Fruit fly (Drosophila melanogaster): ENCODE data around the gene Meics.

Meics gene

dm6 chr3L:14004041-14004407, 39.5 kb upstream of the Meics start (continued):
- no peak for TF ChIP-seq zfh1 (GFP tag; IDR thresholded peaks at IDR 0.05)
- TF ChIP-seq CG17568 (GFP tag; optimal IDR thresholded peaks at IDR 0.05), result peak; percentile 16
- 0 out of 2 replicates have a peak, but pooled peaks have one; percentile 31 for TF ChIP-seq CG32767 (GFP tag; IDR thresholded peaks at IDR 0.05)
- TF ChIP-seq CG8290 (GFP tag; optimal IDR thresholded peaks at IDR 0.05), result no peak
- TF ChIP-seq CG8290 (tag; optimal IDR thresholded peaks at IDR 0.05), result peak; percentile 62 to 69
- TF ChIP-seq Hey (tag; optimal IDR thresholded peaks at IDR 0.05), result peak; percentile 2
- peak; percentile 55 for TF ChIP-seq CG12769 (tag; optimal IDR thresholded peaks at IDR 0.05)
- TF ChIP-seq nerfin-1 (tag; optimal IDR thresholded peaks at IDR 0.05), result peak; percentile 64
- TF ChIP-seq CG12104 (GFP tag; optimal IDR thresholded peaks at IDR 0.05), result no peak
- TF ChIP-seq Nf-YB (GFP tag; optimal IDR thresholded peaks at IDR 0.05), result peak; percentile 12
- no peak for TF ChIP-seq CG15011 (GFP tag; optimal IDR thresholded peaks at IDR 0.05)
- TF ChIP-seq otp (GFP tag; IDR thresholded peaks at IDR 0.05), result peak; percentile 60; the same call in 1 of the 3 replicates
- peak; percentile 20 for TF ChIP-seq lab (GFP tag; optimal IDR thresholded peaks at IDR 0.05)
- TF ChIP-seq CG34224 (GFP tag; IDR thresholded peaks at IDR 0.05; ENCODE audit: partially characterized antibody), result peak; percentile 46; the same call in 2 of the 3 replicates
- TF ChIP-seq slou (GFP tag; optimal IDR thresholded peaks at IDR 0.05), result no peak

DNA sequence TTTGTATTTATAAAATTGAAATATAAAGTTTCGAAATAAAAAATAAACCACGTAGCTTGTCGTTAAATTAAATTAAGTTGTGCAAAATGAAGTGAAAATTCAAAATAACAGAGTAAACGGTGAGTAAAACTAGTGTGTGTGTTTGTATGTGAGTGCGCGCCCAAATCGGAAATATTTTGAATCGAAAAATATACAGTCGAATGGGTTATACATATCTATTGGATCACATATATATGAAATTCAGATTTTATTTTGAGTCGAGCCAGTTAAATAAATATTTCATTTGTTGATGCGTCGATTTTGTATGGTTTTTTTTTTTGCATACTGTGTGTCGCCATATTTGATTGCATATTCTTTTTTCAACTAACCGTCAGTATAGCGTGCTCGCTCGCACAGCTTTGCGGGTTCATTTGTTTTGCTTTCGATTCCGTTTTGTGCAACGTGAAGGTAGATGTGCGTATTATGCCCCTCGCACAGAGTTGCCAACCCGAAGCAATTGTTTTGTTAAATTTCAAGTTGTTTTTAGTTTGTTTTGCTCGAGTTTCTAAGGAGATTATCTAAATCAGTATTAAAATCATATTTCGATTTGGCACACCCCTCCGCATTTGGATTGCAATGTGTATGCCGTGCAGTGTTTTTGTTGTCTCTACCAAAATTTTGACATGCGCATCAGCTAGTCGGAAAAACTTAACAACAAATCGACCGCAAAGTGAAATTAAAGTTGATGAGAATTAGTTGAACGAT, 39.0 kb upstream of the Meics start:
- TF ChIP-seq wek (GFP tag; optimal IDR thresholded peaks at IDR 0.05) (no peak), ERR (GFP tag; optimal IDR thresholded peaks at IDR 0.05) (no peak), Neu2 (GFP tag; optimal IDR thresholded peaks at IDR 0.05; ENCODE audit: borderline replicate concordance) (peak; percentile 33), CG16813 (GFP tag; IDR thresholded peaks at IDR 0.05; ENCODE audit: partially characterized antibody) (no peak), Antp (GFP tag; optimal IDR thresholded peaks at IDR 0.05) (no peak), CG32532 (GFP tag; IDR thresholded peaks at IDR 0.05) (0 out of 2 replicates have a peak, but pooled peaks have one; percentile 5), zfh1 (GFP tag; IDR thresholded peaks at IDR 0.05) (0 out of 3 replicates have a peak, but pooled peaks have one; percentile 10), Pdp1 (GFP tag; optimal IDR thresholded peaks at IDR 0.05) (peak in 1 of 2 experiments; percentile 44), sens (GFP tag) (peak; percentile 88), CG7963 (GFP tag; IDR thresholded peaks at IDR 0.05; ENCODE audit: partially characterized antibody) (no peak), prd (optimal IDR thresholded peaks at IDR 0.05) (no peak), prd (GFP tag; IDR thresholded peaks at IDR 0.05) (0 out of 3 replicates have a peak, but pooled peaks have one; percentile 22), Sox102F (GFP tag; optimal IDR thresholded peaks at IDR 0.05) (no peak), gem (tag; optimal IDR thresholded peaks at IDR 0.05) (peak; percentile 33), Jarid2 (GFP tag; optimal IDR thresholded peaks at IDR 0.05) (no peak), ATbp (GFP tag; optimal IDR thresholded peaks at IDR 0.05) (no peak), kah (GFP tag; optimal IDR thresholded peaks at IDR 0.05) (no peak), CG7839 (tag; optimal IDR thresholded peaks at IDR 0.05) (peak; percentile 21), trem (tag; optimal IDR thresholded peaks at IDR 0.05) (peak; percentile 65), CG2120 (GFP tag; optimal IDR thresholded peaks at IDR 0.05) (peak; percentile 42), slbo (GFP tag; IDR thresholded peaks at IDR 0.05) (peak; percentile 20; the same call in 1 of the 2 replicates), CG9437 (GFP tag; optimal IDR thresholded peaks at IDR 0.05) (peak; percentile 93), CG3847 (GFP tag; IDR thresholded peaks at IDR 0.05) (no peak), Tbp (GFP tag; optimal IDR thresholded peaks at IDR 0.05) (no peak), CG8089 (GFP tag; optimal IDR thresholded peaks at IDR 0.05) (no peak), CG15479 (GFP tag; optimal IDR thresholded peaks at IDR 0.05) (peak; percentile 68), CG12219 (GFP tag; optimal IDR thresholded peaks at IDR 0.05) (no peak), Sin3A (optimal IDR thresholded peaks at IDR 0.05) (peak; percentile 11), kni (GFP tag; optimal IDR thresholded peaks at IDR 0.05) (peak; percentile 18), CG11504 (tag; optimal IDR thresholded peaks at IDR 0.05) (peak; percentile 6), CG2712 (tag; optimal IDR thresholded peaks at IDR 0.05) (peak; percentile 12), ac (GFP tag; optimal IDR thresholded peaks at IDR 0.05) (no peak), CG32767 (GFP tag; IDR thresholded peaks at IDR 0.05) (peak; percentile 52; the same call in 1 of the 2 replicates), grau (tag; optimal IDR thresholded peaks at IDR 0.05) (peak; percentile 18), p53 (GFP tag; optimal IDR thresholded peaks at IDR 0.05) (no peak)

All from whole organism, embryonic.